Fruit fly (Drosophila melanogaster) whole organism, embryonic: ENCODE data around the gene Jhbp13.

ENCODE experiments used
- Atf-2 ChIP-seq: fragments of 200-800 bp; sonication (Bioruptor generic); optimal IDR thresholded peaks from 2 replicates; lab custom pipeline; 2016; ENCODE audit warnings: missing biosample characterization, missing genetic modification characterization
- Atf6 ChIP-seq: fragments of 200-800 bp; sonication (Bioruptor generic); IDR thresholded peaks from 2 replicates; pipeline ENCODE4 v1.3.6; 2022; ENCODE audit warnings: missing biosample characterization, missing genetic modification characterization
- CG1024 ChIP-seq: fragments of 200-800 bp; sonication (Bioruptor generic); IDR thresholded peaks from 2 replicates; pipeline ENCODE4 v1.3.6; 2022; ENCODE audit warnings: missing biosample characterization, missing genetic modification characterization
- CG12104 ChIP-seq: fragments of 200-800 bp; sonication (Bioruptor generic); optimal IDR thresholded peaks from 3 replicates; lab custom pipeline; 2016; ENCODE audit warnings: missing biosample characterization, missing genetic modification characterization
- CG1233 ChIP-seq: fragments of 200-800 bp; sonication (Bioruptor generic); optimal IDR thresholded peaks from 4 replicates; lab custom pipeline; 2018; ENCODE audit warnings: missing biosample characterization, mild to moderate bottlenecking, missing genetic modification characterization
- CG12942 ChIP-seq: fragments of 200-800 bp; sonication (Bioruptor generic); optimal IDR thresholded peaks from 3 replicates; lab custom pipeline; 2016; ENCODE audit warnings: missing biosample characterization, missing genetic modification characterization
- CG14441 ChIP-seq: fragments of 200-800 bp; sonication (Bioruptor generic); IDR thresholded peaks from 2 replicates; pipeline ENCODE4 v1.3.6; 2022; ENCODE audit warnings: missing biosample characterization, missing genetic modification characterization
- CG15479 ChIP-seq: fragments of 200-800 bp; sonication (Bioruptor generic); optimal IDR thresholded peaks from 3 replicates; lab custom pipeline; 2019; ENCODE audit warnings: missing biosample characterization, mild to moderate bottlenecking, missing genetic modification characterization, moderate library complexity
- CG16813 ChIP-seq: fragments of 200-800 bp; sonication (Bioruptor generic); IDR thresholded peaks from 3 replicates; pipeline ENCODE4 v1.3.6; 2022; ENCODE audit warnings: missing biosample characterization, missing genetic modification characterization; ENCODE audit not compliant: partially characterized antibody
- CG18619 ChIP-seq: fragments of 200-800 bp; sonication (Bioruptor generic); optimal IDR thresholded peaks from 3 replicates; lab custom pipeline; 2017; ENCODE audit warnings: missing biosample characterization, mild to moderate bottlenecking, missing genetic modification characterization
- CG2712 ChIP-seq: fragments of 200-800 bp; optimal IDR thresholded peaks from 3 replicates; lab custom pipeline; 2019; ENCODE audit warnings: missing biosample characterization, mild to moderate bottlenecking, missing genetic modification characterization, moderate library complexity
- CG32532 ChIP-seq: fragments of 200-800 bp; sonication (Bioruptor generic); IDR thresholded peaks from 2 replicates; pipeline ENCODE4 v1.3.6; 2022; ENCODE audit warnings: missing biosample characterization, missing genetic modification characterization
- CG32772 ChIP-seq: fragments of 200-800 bp; sonication (Bioruptor generic); IDR thresholded peaks from 2 replicates; pipeline ENCODE4 v1.3.6; 2022; ENCODE audit warnings: missing biosample characterization, missing genetic modification characterization
- CG34224 ChIP-seq: fragments of 200-800 bp; sonication (Bioruptor generic); IDR thresholded peaks from 3 replicates; pipeline ENCODE4 v1.3.6; 2022; ENCODE audit warnings: missing biosample characterization, missing genetic modification characterization; ENCODE audit not compliant: partially characterized antibody
- CG4820 ChIP-seq: fragments of 200-800 bp; sonication (Bioruptor generic); optimal IDR thresholded peaks from 3 replicates; lab custom pipeline; 2016; ENCODE audit warnings: missing biosample characterization, missing genetic modification characterization
- CG5245 ChIP-seq: fragments of 200-800 bp; sonication (Bioruptor generic); optimal IDR thresholded peaks from 3 replicates; lab custom pipeline; 2016; ENCODE audit warnings: missing biosample characterization, missing genetic modification characterization
- CG5953 ChIP-seq: fragments of 200-800 bp; sonication (Bioruptor generic); IDR thresholded peaks from 2 replicates; pipeline ENCODE4 v1.3.6; 2022; ENCODE audit warnings: missing biosample characterization, missing genetic modification characterization
- CG6813 ChIP-seq: fragments of 200-800 bp; sonication (Bioruptor generic); optimal IDR thresholded peaks from 2 replicates; lab custom pipeline; 2017; ENCODE audit warnings: missing biosample characterization, missing genetic modification characterization, mild to moderate bottlenecking, moderate library complexity, missing genetic modification reagents
- CG7372 ChIP-seq: fragments of 200-800 bp; sonication (Bioruptor generic); IDR thresholded peaks from 2 replicates; pipeline ENCODE4 v1.3.6; 2022; ENCODE audit warnings: missing biosample characterization, missing genetic modification characterization
- CG9437 ChIP-seq: fragments of 200-800 bp; sonication (Bioruptor generic); optimal IDR thresholded peaks from 2 replicates; lab custom pipeline; 2018; ENCODE audit warnings: missing biosample characterization, mild to moderate bottlenecking, missing genetic modification characterization
- CHES-1-like ChIP-seq: fragments of 200-800 bp; sonication (Bioruptor generic); optimal IDR thresholded peaks from 2 replicates; lab custom pipeline; 2016; ENCODE audit warnings: missing biosample characterization, missing genetic modification characterization
- CoRest ChIP-seq: fragments of 200-800 bp; sonication (Bioruptor generic); optimal IDR thresholded peaks from 3 replicates; lab custom pipeline; 2018; ENCODE audit warnings: missing biosample characterization, mild to moderate bottlenecking, missing genetic modification characterization, moderate library complexity
- D ChIP-seq, 2 experiments: fragments of 200-800 bp in 1 of 2; fragments of >200 bp in 1 of 2; sonication (Bioruptor generic) in 1 of 2; optimal IDR thresholded peaks; 2 replicates in 1 of 2; 3 replicates in 1 of 2; lab custom pipeline; 2017; ENCODE audit warnings: mild to moderate bottlenecking in 1 of 2, missing biosample characterization in 1 of 2, missing genetic modification characterization in 1 of 2, missing genetic modification reagents in 1 of 2
- Deaf1 ChIP-seq: fragments of 200-800 bp; optimal IDR thresholded peaks from 3 replicates; lab custom pipeline; 2019; ENCODE audit warnings: missing biosample characterization, mild to moderate bottlenecking, missing genetic modification characterization, moderate library complexity
- Dip3 ChIP-seq: fragments of 200-800 bp; sonication (Bioruptor generic); optimal IDR thresholded peaks from 3 replicates; lab custom pipeline; 2016; ENCODE audit warnings: missing biosample characterization, missing genetic modification characterization
- HLHmδ ChIP-seq: fragments of 200-800 bp; sonication (Bioruptor generic); optimal IDR thresholded peaks from 2 replicates; lab custom pipeline; 2018; ENCODE audit warnings: missing biosample characterization, mild to moderate bottlenecking, missing genetic modification characterization, moderate library complexity
- Lim3 ChIP-seq: fragments of 200-800 bp; sonication (Bioruptor generic); IDR thresholded peaks from 2 replicates; pipeline ENCODE4 v1.3.6; 2022; ENCODE audit warnings: missing biosample characterization, missing genetic modification characterization
- Myb ChIP-seq: fragments of 200-800 bp; sonication (Bioruptor generic); optimal IDR thresholded peaks from 2 replicates; lab custom pipeline; 2016; ENCODE audit warnings: missing biosample characterization, missing genetic modification characterization
- NK7.1 ChIP-seq: fragments of 200-800 bp; sonication (Bioruptor generic); optimal IDR thresholded peaks from 3 replicates; lab custom pipeline; 2016; ENCODE audit warnings: missing biosample characterization, missing genetic modification characterization
- Stat92E ChIP-seq, 3 experiments: fragments of >200 bp in 2 of 3; fragments of 200-800 bp in 1 of 3; sonication (Bioruptor generic) in 1 of 3; optimal IDR thresholded peaks; 2 replicates each; lab custom pipeline; 2017 to 2019; ENCODE audit warnings: missing biosample characterization in 3 of 3, missing genetic modification characterization in 3 of 3, mild to moderate bottlenecking in 1 of 3, moderate library complexity in 1 of 3
- Taf1 ChIP-seq: fragments of 200-800 bp; sonication (Bioruptor generic); IDR thresholded peaks from 2 replicates; pipeline ENCODE4 v1.3.6; 2022; ENCODE audit warnings: missing biosample characterization, missing genetic modification characterization
- aop ChIP-seq: fragments of 200-800 bp; sonication (Bioruptor generic); IDR thresholded peaks from 2 replicates; pipeline ENCODE4 v1.3.6; 2022; ENCODE audit warnings: missing biosample characterization, missing genetic modification characterization
- ato ChIP-seq: fragments of 200-800 bp; sonication (Bioruptor generic); IDR thresholded peaks from 2 replicates; pipeline ENCODE4 v1.3.6; 2022; ENCODE audit warnings: missing biosample characterization, missing genetic modification characterization; ENCODE audit not compliant: partially characterized antibody
- chm ChIP-seq: fragments of 200-800 bp; sonication (Bioruptor generic); IDR thresholded peaks from 2 replicates; pipeline ENCODE4 v1.3.6; 2022; ENCODE audit warnings: missing biosample characterization, missing genetic modification characterization
- chn ChIP-seq: fragments of 200-800 bp; sonication (Bioruptor generic); optimal IDR thresholded peaks from 2 replicates; lab custom pipeline; 2016; ENCODE audit warnings: missing biosample characterization, missing genetic modification characterization
- gsb ChIP-seq: fragments of 200-800 bp; sonication (Bioruptor generic); IDR thresholded peaks from 2 replicates; pipeline ENCODE4 v1.3.6; 2022; ENCODE audit warnings: missing biosample characterization, missing genetic modification characterization
- gt ChIP-seq: fragments of 200-800 bp; sonication (Bioruptor generic); IDR thresholded peaks from 2 replicates; pipeline ENCODE4 v1.3.6; 2022; ENCODE audit warnings: missing biosample characterization, missing genetic modification characterization
- ham ChIP-seq: fragments of 200-800 bp; sonication (Bioruptor generic); IDR thresholded peaks from 2 replicates; pipeline ENCODE4 v1.3.6; 2022; ENCODE audit warnings: missing biosample characterization, missing genetic modification characterization
- hkb ChIP-seq, 2 experiments: fragments of 200-800 bp in 1 of 2; fragments of >200 bp in 1 of 2; sonication (Bioruptor generic) in 1 of 2; IDR thresholded peaks in 1 of 2; optimal IDR thresholded peaks in 1 of 2; 2 replicates each; pipeline versions ENCODE4 v1.3.6 to Lab custom; 2017 to 2022; ENCODE audit warnings: missing biosample characterization in 1 of 2, missing genetic modification characterization in 1 of 2
- lmd ChIP-seq: fragments of 200-800 bp; sonication (Bioruptor generic); IDR thresholded peaks from 2 replicates; pipeline ENCODE4 v1.3.6; 2022; ENCODE audit warnings: missing biosample characterization, missing genetic modification characterization
- luna ChIP-seq: fragments of 200-800 bp; sonication (Bioruptor generic); optimal IDR thresholded peaks from 2 replicates; lab custom pipeline; 2016; ENCODE audit warnings: missing biosample characterization, missing genetic modification characterization
- mirr ChIP-seq: fragments of 200-800 bp; sonication (Bioruptor generic); optimal IDR thresholded peaks from 3 replicates; lab custom pipeline; 2018; ENCODE audit warnings: missing biosample characterization, mild to moderate bottlenecking, missing genetic modification characterization
- nerfin-1 ChIP-seq: fragments of 200-800 bp; sonication (Bioruptor generic); optimal IDR thresholded peaks from 3 replicates; lab custom pipeline; 2019; ENCODE audit warnings: missing biosample characterization, mild to moderate bottlenecking, missing genetic modification characterization, moderate library complexity
- ranshi ChIP-seq: fragments of 200-800 bp; sonication (Bioruptor generic); IDR thresholded peaks from 2 replicates; pipeline ENCODE4 v1.3.6; 2022; ENCODE audit warnings: missing biosample characterization, missing genetic modification characterization
- repo ChIP-seq: fragments of 200-800 bp; sonication (Bioruptor generic); optimal IDR thresholded peaks from 2 replicates; lab custom pipeline; 2016; ENCODE audit warnings: missing biosample characterization, missing genetic modification characterization
- run ChIP-seq: fragments of 200-800 bp; sonication (Bioruptor generic); optimal IDR thresholded peaks from 3 replicates; lab custom pipeline; 2018; ENCODE audit warnings: missing biosample characterization, mild to moderate bottlenecking, missing genetic modification characterization
- slbo ChIP-seq: fragments of 200-800 bp; sonication (Bioruptor generic); IDR thresholded peaks from 2 replicates; pipeline ENCODE4 v1.3.6; 2022; ENCODE audit warnings: missing biosample characterization, missing genetic modification characterization
- so ChIP-seq: fragments of 200-800 bp; sonication (Bioruptor generic); IDR thresholded peaks from 3 replicates; pipeline ENCODE4 v1.3.6; 2022; ENCODE audit warnings: missing biosample characterization, missing genetic modification characterization
- z ChIP-seq: fragments of 200-800 bp; sonication (Bioruptor generic); IDR thresholded peaks from 3 replicates; pipeline ENCODE4 v1.3.6; 2022; ENCODE audit warnings: missing biosample characterization, missing genetic modification characterization
- zen ChIP-seq: fragments of 200-800 bp; sonication (Bioruptor generic); optimal IDR thresholded peaks from 3 replicates; lab custom pipeline; 2018; ENCODE audit warnings: missing biosample characterization, mild to moderate bottlenecking, missing genetic modification characterization, moderate library complexity
- zf30C ChIP-seq: fragments of 200-800 bp; sonication (Bioruptor generic); optimal IDR thresholded peaks from 3 replicates; lab custom pipeline; 2018; ENCODE audit warnings: missing biosample characterization, mild to moderate bottlenecking, missing genetic modification characterization

Jhbp13 gene

dm6 chr2L:13222225-13222648, 17.6 kb upstream of the Jhbp13 start, which contains the start of the genes Ski6 and CG16812 (continued):
- TF ChIP-seq so (GFP tag; lab: Robert Waterston, UW) = no peak; the same call in 2 of the 3 replicates
- TF ChIP-seq run = peak; percentile 45
- peak; percentile 34 for TF ChIP-seq CG12104 (GFP tag; lab: Kevin White, UChicago)
- no peak for TF ChIP-seq NK7.1 (GFP tag; lab: Kevin White, UChicago)
- TF ChIP-seq CG16813 (GFP tag; lab: Robert Waterston, UW) = peak; percentile 63; the same call in 2 of the 3 replicates
- TF ChIP-seq Stat92E (GFP tag; optimal IDR thresholded peaks at IDR 0.05; lab: Kevin White, UChicago) = peak in 1 of 3 experiments; percentile 8
- TF ChIP-seq Atf6 (GFP tag; lab: Robert Waterston, UW) = peak; percentile 66
- peak; percentile 53 for TF ChIP-seq CG4820 (GFP tag; lab: Kevin White, UChicago)
- TF ChIP-seq gt = no peak
- peak; percentile 22; the same call in 1 of the 2 replicates for TF ChIP-seq CG1024 (GFP tag; lab: Robert Waterston, UW)
- no peak for TF ChIP-seq luna
- peak; percentile 16 for TF ChIP-seq CHES-1-like
- TF ChIP-seq chn (GFP tag; lab: Kevin White, UChicago) = peak; percentile 35
- TF ChIP-seq D (optimal IDR thresholded peaks at IDR 0.05; lab: Kevin White, UChicago) = no peak
- TF ChIP-seq D (GFP tag; optimal IDR thresholded peaks at IDR 0.05; lab: Kevin White, UChicago) = no peak
- peak; percentile 25 for TF ChIP-seq CG1233
- TF ChIP-seq CG5245 (GFP tag; lab: Kevin White, UChicago) = peak; percentile 25
- no peak for TF ChIP-seq Deaf1
- TF ChIP-seq CG14441 (GFP tag; lab: Robert Waterston, UW) = peak; percentile 54
- no peak for TF ChIP-seq HLHmδ
- TF ChIP-seq CG12942 (GFP tag; lab: Kevin White, UChicago) = peak; percentile 60
- TF ChIP-seq aop (GFP tag; lab: Robert Waterston, UW) = no peak
- TF ChIP-seq CG32532 (GFP tag; lab: Robert Waterston, UW) = peak; percentile 83
- peak; percentile 56 for TF ChIP-seq CG32772 (GFP tag; lab: Robert Waterston, UW)
- no peak for TF ChIP-seq ato (GFP tag; lab: Robert Waterston, UW)
- no peak for TF ChIP-seq CG15479 (GFP tag; lab: Kevin White, UChicago)
- TF ChIP-seq CG6813 = no peak
- TF ChIP-seq mirr (GFP tag; lab: Kevin White, UChicago) = no peak
- peak; percentile 81 for TF ChIP-seq CoRest (tag; lab: Kevin White, UChicago)
- peak; percentile 77 for TF ChIP-seq slbo
- no peak for TF ChIP-seq CG5953 (GFP tag; lab: Robert Waterston, UW)
- TF ChIP-seq zf30C (GFP tag; lab: Kevin White, UChicago) = no peak
- TF ChIP-seq CG18619 (GFP tag; lab: Kevin White, UChicago) = no peak
- TF ChIP-seq Lim3 (GFP tag; lab: Robert Waterston, UW) = no peak
- no peak for TF ChIP-seq z
- TF ChIP-seq ranshi (GFP tag; lab: Robert Waterston, UW) = peak; percentile 64
- TF ChIP-seq hkb (optimal IDR thresholded peaks at IDR 0.05; lab: Kevin White, UChicago) = no peak
- TF ChIP-seq hkb (GFP tag; IDR thresholded peaks at IDR 0.05; lab: Robert Waterston, UW) = peak; percentile 69
- TF ChIP-seq CG7372 (GFP tag; lab: Robert Waterston, UW) = no peak
- no peak for TF ChIP-seq Taf1 (GFP tag; lab: Robert Waterston, UW)
- no peak for TF ChIP-seq ham (GFP tag; lab: Robert Waterston, UW)
- TF ChIP-seq chm = no peak
- no peak for TF ChIP-seq Atf-2 (GFP tag; lab: Kevin White, UChicago)
- TF ChIP-seq CG34224 (GFP tag; lab: Robert Waterston, UW) = 0 out of 3 replicates have a peak, but pooled peaks have one; percentile 31
- TF ChIP-seq lmd (GFP tag; lab: Robert Waterston, UW) = no peak
- TF ChIP-seq CG2712 (tag; lab: Kevin White, UChicago) = peak; percentile 87
- TF ChIP-seq nerfin-1 (tag; lab: Kevin White, UChicago) = peak; percentile 82
- peak; percentile 30 for TF ChIP-seq Dip3
- no peak for TF ChIP-seq gsb (GFP tag; lab: Robert Waterston, UW)
- TF ChIP-seq zen = peak; percentile 83
- TF ChIP-seq Myb (GFP tag; lab: Kevin White, UChicago) = no peak
- TF ChIP-seq repo (GFP tag; lab: Kevin White, UChicago) = no peak
- TF ChIP-seq CG9437 = no peak
